Worm (Caenorhabditis elegans) whole organism, early embryonic: Measurements from ENCODE around the gene ptr-9.

Experiments used
- B0310.2 ChIP-seq: sonication (generic microtip); optimal IDR thresholded peaks from 2 replicates; lab custom pipeline; 2016; ENCODE audit warnings: mild to moderate bottlenecking, missing genetic modification characterization, missing compliant biosample characterization
- F13C5.2 ChIP-seq: sonication (generic microtip); optimal IDR thresholded peaks from 2 replicates; lab custom pipeline; 2017; ENCODE audit warnings: mild to moderate bottlenecking, missing genetic modification characterization, inconsistent platforms, missing compliant biosample characterization
- aly-1 ChIP-seq: sonication (generic microtip); optimal IDR thresholded peaks from 2 replicates; lab custom pipeline; 2016; ENCODE audit warnings: missing genetic modification characterization, missing compliant biosample characterization
- ama-1 ChIP-seq: fragments of 150-350 bp; optimal IDR thresholded peaks from 2 replicates; lab custom pipeline; 2014
- ceh-13 ChIP-seq: fragments of 200-800 bp; sonication (Bioruptor generic); optimal IDR thresholded peaks from 2 replicates; lab custom pipeline; 2018; ENCODE audit warnings: mild to moderate bottlenecking, missing genetic modification characterization, missing compliant biosample characterization
- ceh-36 ChIP-seq: sonication (generic microtip); optimal IDR thresholded peaks from 2 replicates; lab custom pipeline; 2016; ENCODE audit warnings: missing genetic modification characterization, inconsistent platforms, missing compliant biosample characterization
- ets-7 ChIP-seq: sonication (generic microtip); optimal IDR thresholded peaks from 2 replicates; lab custom pipeline; 2016; ENCODE audit warnings: missing genotype, missing genetic modification characterization, missing compliant biosample characterization
- flt-1 ChIP-seq: fragments of 200-800 bp; sonication (Bioruptor generic); IDR thresholded peaks from 2 replicates; pipeline ENCODE4 v1.3.6; 2022; ENCODE audit warnings: missing genetic modification characterization, missing compliant biosample characterization
- hmbx-1 ChIP-seq: sonication (generic microtip); optimal IDR thresholded peaks from 2 replicates; lab custom pipeline; 2016; ENCODE audit warnings: mild to moderate bottlenecking, missing genetic modification characterization, missing compliant biosample characterization
- hmg-4 ChIP-seq: fragments of 200-800 bp; sonication (Bioruptor generic); optimal IDR thresholded peaks from 2 replicates; lab custom pipeline; 2018; ENCODE audit warnings: mild to moderate bottlenecking, missing genetic modification characterization, missing compliant biosample characterization
- hnd-1 ChIP-seq: sonication (generic microtip); optimal IDR thresholded peaks from 2 replicates; lab custom pipeline; 2016; ENCODE audit warnings: missing genetic modification characterization, missing compliant biosample characterization
- pes-1 ChIP-seq: fragments of 200-800 bp; sonication (Bioruptor generic); IDR thresholded peaks from 2 replicates; pipeline ENCODE4 v1.3.6; 2022; ENCODE audit warnings: missing genetic modification reagents, missing genetic modification characterization, missing compliant biosample characterization
- scrt-1 ChIP-seq: fragments of 200-800 bp; sonication (Bioruptor generic); IDR thresholded peaks from 2 replicates; pipeline ENCODE4 v1.3.6; 2022; ENCODE audit warnings: missing genetic modification characterization, missing compliant biosample characterization
- sea-1 ChIP-seq: fragments of 200-800 bp; sonication (Bioruptor generic); conservative IDR thresholded peaks from 2 replicates; pipeline ENCODE4 v1.3.6; 2022; ENCODE audit warnings: missing genetic modification characterization, missing compliant biosample characterization
- tbx-11 ChIP-seq: fragments of 200-800 bp; sonication (Bioruptor generic); IDR thresholded peaks from 2 replicates; pipeline ENCODE4 v1.3.6; 2022; ENCODE audit warnings: missing genetic modification characterization, missing compliant biosample characterization
- tbx-37 ChIP-seq: fragments of 200-800 bp; sonication (Bioruptor generic); conservative IDR thresholded peaks from 2 replicates; pipeline ENCODE4 v1.3.6; 2022; ENCODE audit warnings: missing genetic modification reagents, missing genetic modification characterization, missing compliant biosample characterization
- tra-4 ChIP-seq: sonication (generic microtip); optimal IDR thresholded peaks from 2 replicates; lab custom pipeline; 2017; ENCODE audit warnings: missing genetic modification characterization, missing compliant biosample characterization

ptr-9 gene

ce11 chrIII:9149132-9149531 lies 12.3 kb downstream of the ptr-9 start:
- TF ChIP-seq hmbx-1 (tag; lab: Kevin White, UChicago) (no peak), tbx-37 (GFP tag; lab: Robert Waterston, UW) (no peak), flt-1 (GFP tag; lab: Robert Waterston, UW) (no peak), ceh-36 (tag; lab: Kevin White, UChicago) (no peak), tra-4 (tag; lab: Kevin White, UChicago) (no peak)

DNA sequence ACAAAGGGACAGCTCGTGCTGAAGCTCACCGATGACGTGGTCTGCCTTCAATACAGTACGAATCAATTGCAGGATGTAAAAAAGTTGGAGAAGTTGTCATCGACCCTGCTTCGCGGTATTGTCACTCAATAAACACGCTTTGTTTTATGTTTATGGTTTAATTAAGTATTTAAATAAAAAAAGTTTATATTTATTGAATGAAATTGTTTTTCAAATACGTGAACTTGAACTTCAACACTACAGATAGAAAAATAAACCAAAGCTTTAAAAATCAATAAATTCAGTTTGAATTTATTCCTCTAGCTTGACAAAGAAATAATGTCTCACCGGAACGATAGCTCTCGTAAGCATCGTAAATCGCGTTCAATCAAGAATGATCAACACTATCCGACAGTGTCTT lies 15.7 kb downstream of the ptr-9 start, which contains the start of gene ZK512.8:
Gene ZK512.8, plus strand, starts transcription at position 301 of the 400 bp plus-strand sequence.
- no peak for TF ChIP-seq B0310.2 (tag; lab: Kevin White, UChicago)
- TF ChIP-seq hnd-1 (tag; lab: Kevin White, UChicago), result no peak
- TF ChIP-seq F13C5.2 (tag; lab: Kevin White, UChicago), result no peak
- TF ChIP-seq flt-1 (GFP tag; lab: Robert Waterston, UW), result no peak
- no peak for TF ChIP-seq ceh-36 (tag; lab: Kevin White, UChicago)
- no peak for TF ChIP-seq scrt-1 (GFP tag; lab: Robert Waterston, UW)
- no peak for TF ChIP-seq hmbx-1 (tag; lab: Kevin White, UChicago)
- no peak for TF ChIP-seq tra-4 (tag; lab: Kevin White, UChicago)
- no peak for TF ChIP-seq ama-1 (lab: Kevin White, UChicago)
- no peak for TF ChIP-seq ets-7 (tag; lab: Kevin White, UChicago)
- TF ChIP-seq sea-1 (GFP tag; lab: Robert Waterston, UW), result no peak
- no peak for TF ChIP-seq ceh-13
- TF ChIP-seq pes-1 (GFP tag; lab: Robert Waterston, UW), result no peak
- no peak for TF ChIP-seq tbx-11 (GFP tag; lab: Robert Waterston, UW)
- no peak for TF ChIP-seq aly-1 (tag; lab: Kevin White, UChicago)
- no peak for TF ChIP-seq tbx-37 (GFP tag; lab: Robert Waterston, UW)

DNA sequence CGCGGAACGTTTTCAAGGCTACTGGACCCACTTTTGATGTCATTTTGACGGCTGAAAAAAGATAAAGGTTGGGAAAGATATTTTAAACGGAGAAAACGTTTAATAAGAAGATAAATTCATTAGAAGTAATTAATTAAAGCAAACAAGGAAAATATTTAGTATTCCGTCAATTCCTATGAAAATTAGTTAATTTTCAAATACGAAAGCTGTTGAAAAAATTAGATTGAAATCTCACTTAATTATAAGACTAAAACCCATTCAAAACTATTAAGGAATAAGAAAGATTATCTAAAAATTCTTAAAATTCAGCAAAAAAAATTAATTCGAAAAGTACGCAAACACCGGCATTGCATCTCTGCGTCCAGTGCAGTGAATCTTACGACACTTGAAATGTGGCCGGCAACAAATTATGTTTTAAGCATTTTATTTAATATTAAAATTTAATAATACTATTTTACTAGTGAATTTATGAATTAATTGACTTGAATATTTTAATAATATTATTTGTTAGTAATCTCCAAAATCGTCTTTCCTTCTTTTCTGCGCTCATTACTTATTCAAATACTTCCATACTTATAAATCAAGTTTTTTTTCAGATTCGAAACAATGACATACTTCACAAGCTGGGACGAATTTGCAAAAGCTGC lies 16.6 kb downstream of the ptr-9 start, which contains the start of the genes ZK512.2 and ZK512.4:
Gene ZK512.2, minus strand, starts transcription at position 51 of the 647 bp plus-strand sequence.
Gene ZK512.4, plus strand, starts transcription at position 597 of the 647 bp plus-strand sequence.
- TF ChIP-seq hmg-4 (GFP tag; lab: Kevin White, UChicago), result no peak
- TF ChIP-seq tra-4 (tag; lab: Kevin White, UChicago), result no peak
- no peak for TF ChIP-seq sea-1 (GFP tag; lab: Robert Waterston, UW)
- no peak for TF ChIP-seq aly-1 (tag; lab: Kevin White, UChicago)
- TF ChIP-seq hnd-1 (tag; lab: Kevin White, UChicago), result no peak
- TF ChIP-seq scrt-1 (GFP tag; lab: Robert Waterston, UW), result no peak
- no peak for TF ChIP-seq hmbx-1 (tag; lab: Kevin White, UChicago)
- no peak for TF ChIP-seq tbx-11 (GFP tag; lab: Robert Waterston, UW)

DNA sequence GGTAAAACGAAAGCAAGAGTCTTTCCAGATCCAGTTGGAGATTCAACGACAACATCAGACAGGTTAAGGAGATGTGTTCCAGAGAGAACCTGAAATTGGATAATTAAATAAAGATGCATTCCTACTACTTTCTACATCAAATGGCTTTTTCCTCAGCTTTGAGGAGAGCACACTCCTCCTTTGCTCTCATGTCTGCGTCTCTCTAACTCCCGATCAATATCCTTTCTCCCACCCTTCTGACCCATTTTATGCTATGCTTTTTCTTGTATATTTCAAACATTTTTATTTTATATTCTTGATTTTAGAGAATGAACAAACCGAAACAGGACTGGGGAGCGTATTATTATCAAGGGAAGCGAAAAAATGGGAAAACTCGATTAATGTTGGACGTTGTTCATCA lies 17.5 kb downstream of the ptr-9 start, which contains the start of gene ZK512.11:
Gene ZK512.11, plus strand, starts transcription at position 301 of the 400 bp plus-strand sequence.
- TF ChIP-seq B0310.2 (tag; lab: Kevin White, UChicago) (no peak), ceh-13 (no peak), scrt-1 (GFP tag; lab: Robert Waterston, UW) (no peak), hnd-1 (tag; lab: Kevin White, UChicago) (no peak), tbx-11 (GFP tag; lab: Robert Waterston, UW) (no peak), flt-1 (GFP tag; lab: Robert Waterston, UW) (no peak), aly-1 (tag; lab: Kevin White, UChicago) (no peak), sea-1 (GFP tag; lab: Robert Waterston, UW) (no peak), ceh-36 (tag; lab: Kevin White, UChicago) (no peak), tbx-37 (GFP tag; lab: Robert Waterston, UW) (no peak), ama-1 (lab: Kevin White, UChicago) (no peak), hmbx-1 (tag; lab: Kevin White, UChicago) (no peak), F13C5.2 (tag; lab: Kevin White, UChicago) (no peak), hmg-4 (GFP tag; lab: Kevin White, UChicago) (no peak), pes-1 (GFP tag; lab: Robert Waterston, UW) (no peak)

ce11 chrIII:9138601-9139000 lies 22.9 kb downstream of the ptr-9 start, which contains the start of gene ZK512.7:
Gene ZK512.7, minus strand, starts transcription at chrIII:9138701.
- TF ChIP-seq sea-1 (GFP tag; lab: Robert Waterston, UW) (no peak), ceh-36 (tag; lab: Kevin White, UChicago) (no peak), pes-1 (GFP tag; lab: Robert Waterston, UW) (no peak), scrt-1 (GFP tag; lab: Robert Waterston, UW) (no peak), tbx-37 (GFP tag; lab: Robert Waterston, UW) (no peak), flt-1 (GFP tag; lab: Robert Waterston, UW) (no peak), F13C5.2 (tag; lab: Kevin White, UChicago) (no peak), ceh-13 (no peak), hnd-1 (tag; lab: Kevin White, UChicago) (no peak), B0310.2 (tag; lab: Kevin White, UChicago) (no peak), tra-4 (tag; lab: Kevin White, UChicago) (no peak), ama-1 (lab: Kevin White, UChicago) (no peak), ets-7 (tag; lab: Kevin White, UChicago) (no peak), aly-1 (tag; lab: Kevin White, UChicago) (no peak), hmg-4 (GFP tag; lab: Kevin White, UChicago) (no peak), tbx-11 (GFP tag; lab: Robert Waterston, UW) (no peak), hmbx-1 (tag; lab: Kevin White, UChicago) (no peak)

- TF ChIP-seq F13C5.2 (tag; lab: Kevin White, UChicago), result no peak
- no peak for TF ChIP-seq B0310.2 (tag; lab: Kevin White, UChicago)
- no peak for TF ChIP-seq scrt-1 (GFP tag; lab: Robert Waterston, UW)
- no peak for TF ChIP-seq ets-7 (tag; lab: Kevin White, UChicago)
- no peak for TF ChIP-seq aly-1 (tag; lab: Kevin White, UChicago)
- no peak for TF ChIP-seq ceh-13
- no peak for TF ChIP-seq tra-4 (tag; lab: Kevin White, UChicago)
- TF ChIP-seq hmg-4 (GFP tag; lab: Kevin White, UChicago), result no peak
- no peak for TF ChIP-seq sea-1 (GFP tag; lab: Robert Waterston, UW)
- no peak for TF ChIP-seq flt-1 (GFP tag; lab: Robert Waterston, UW)
- no peak for TF ChIP-seq hnd-1 (tag; lab: Kevin White, UChicago)
- TF ChIP-seq ceh-36 (tag; lab: Kevin White, UChicago), result no peak
- TF ChIP-seq tbx-37 (GFP tag; lab: Robert Waterston, UW), result no peak
- no peak for TF ChIP-seq hmbx-1 (tag; lab: Kevin White, UChicago)
- TF ChIP-seq tbx-11 (GFP tag; lab: Robert Waterston, UW), result no peak
- no peak for TF ChIP-seq ama-1 (lab: Kevin White, UChicago)
- TF ChIP-seq pes-1 (GFP tag; lab: Robert Waterston, UW), result no peak
Observed at ce11 chrIII:9136587-9136986, 24.9 kb downstream of the ptr-9 start, which contains the start of gene eat-4. Gene eat-4, plus strand, starts transcription at chrIII:9136887.
